Fruit fly (Drosophila melanogaster): ENCODE results near the gene CG11983.

- TF ChIP-seq fd3F (GFP tag; optimal IDR thresholded peaks at IDR 0.05) (no peak), CG11560 (tag; IDR thresholded peaks at IDR 0.05) (no peak), Kr (GFP tag; optimal IDR thresholded peaks at IDR 0.05) (no peak), pan (optimal IDR thresholded peaks at IDR 0.05) (no peak), pan (GFP tag; optimal IDR thresholded peaks at IDR 0.05 in 1 of 2, IDR thresholded peaks at IDR 0.05 in 1 of 2) (no peak), CG12391 (tag; optimal IDR thresholded peaks at IDR 0.05) (no peak), HmgZ (tag; optimal IDR thresholded peaks at IDR 0.05) (no peak), CG1792 (GFP tag; optimal IDR thresholded peaks at IDR 0.05) (no peak), Rfx (GFP tag; IDR thresholded peaks at IDR 0.05) (no peak), CG15514 (GFP tag; optimal IDR thresholded peaks at IDR 0.05) (no peak), CG6791 (GFP tag; IDR thresholded peaks at IDR 0.05; ENCODE audit: partially characterized antibody) (no peak)
Measured at dm6 chr3R:8998243-8998642, 9.9 kb upstream of the CG11983 start.

All from whole organism, embryonic.